Fruit fly (Drosophila melanogaster) whole organism, embryonic: ENCODE measurements around the gene Tango2.
A peak's percentile ranks its signal among the peaks of the same experiment; 100 is the strongest.

Experiments used
- BEAF-32 ChIP-seq: fragments of 200-800 bp; sonication (Bioruptor generic); optimal IDR thresholded peaks from 3 replicates; lab custom pipeline; 2017; ENCODE audit warnings: missing biosample characterization, missing genetic modification characterization, mild to moderate bottlenecking, moderate library complexity, missing genetic modification reagents
- CG10209 ChIP-seq: fragments of 200-800 bp; sonication (Bioruptor generic); optimal IDR thresholded peaks from 3 replicates; lab custom pipeline; 2017; ENCODE audit warnings: missing biosample characterization, mild to moderate bottlenecking, missing genetic modification characterization, missing genetic modification reagents
- CG10462 ChIP-seq: fragments of 200-800 bp; sonication (Bioruptor generic); optimal IDR thresholded peaks from 2 replicates; lab custom pipeline; 2016; ENCODE audit warnings: missing biosample characterization, missing genetic modification characterization
- CG10959 ChIP-seq: fragments of 200-800 bp; sonication (Bioruptor generic); IDR thresholded peaks from 2 replicates; pipeline ENCODE4 v1.3.6; 2022; ENCODE audit warnings: missing biosample characterization, missing genetic modification characterization
- CG11504 ChIP-seq: fragments of 200-800 bp; sonication (Bioruptor generic); optimal IDR thresholded peaks from 3 replicates; lab custom pipeline; 2019; ENCODE audit warnings: missing biosample characterization, mild to moderate bottlenecking, missing genetic modification characterization, moderate library complexity
- CG14710 ChIP-seq: fragments of 200-800 bp; sonication (Bioruptor generic); optimal IDR thresholded peaks from 3 replicates; lab custom pipeline; 2019; ENCODE audit warnings: missing biosample characterization, mild to moderate bottlenecking, missing genetic modification characterization, moderate library complexity
- CG1529 ChIP-seq: fragments of 200-800 bp; sonication (Bioruptor generic); optimal IDR thresholded peaks from 3 replicates; lab custom pipeline; 2018; ENCODE audit warnings: missing biosample characterization, missing genetic modification characterization
- CG16779 ChIP-seq: fragments of 200-800 bp; sonication (Bioruptor generic); IDR thresholded peaks from 2 replicates; pipeline ENCODE4 v1.3.6; 2022; ENCODE audit warnings: missing biosample characterization, missing genetic modification characterization
- CG17829 ChIP-seq: fragments of 200-800 bp; optimal IDR thresholded peaks from 2 replicates; lab custom pipeline; 2019; ENCODE audit warnings: missing biosample characterization, mild to moderate bottlenecking, missing genetic modification characterization, moderate library complexity
- CG2889 ChIP-seq: fragments of 200-800 bp; sonication (Bioruptor generic); IDR thresholded peaks from 3 replicates; pipeline ENCODE4 v1.3.6; 2022; ENCODE audit warnings: missing biosample characterization, missing genetic modification characterization
- CG33557 ChIP-seq: fragments of 200-800 bp; sonication (Bioruptor generic); optimal IDR thresholded peaks from 2 replicates; lab custom pipeline; 2019; ENCODE audit warnings: missing biosample characterization, mild to moderate bottlenecking, missing genetic modification characterization, moderate library complexity
- CG4404 ChIP-seq: fragments of 200-800 bp; sonication (Bioruptor generic); IDR thresholded peaks from 2 replicates; pipeline ENCODE4 v1.3.6; 2022; ENCODE audit warnings: missing biosample characterization, missing genetic modification characterization
- CG9797 ChIP-seq: fragments of 200-800 bp; sonication (Bioruptor generic); optimal IDR thresholded peaks from 3 replicates; lab custom pipeline; 2018; ENCODE audit warnings: missing biosample characterization, mild to moderate bottlenecking, missing genetic modification characterization
- Camta ChIP-seq: fragments of 200-800 bp; sonication (Bioruptor generic); optimal IDR thresholded peaks from 2 replicates; lab custom pipeline; 2016; ENCODE audit warnings: missing biosample characterization, missing genetic modification characterization
- Dek ChIP-seq: fragments of 200-800 bp; sonication (Bioruptor generic); optimal IDR thresholded peaks from 3 replicates; lab custom pipeline; 2019; ENCODE audit warnings: missing biosample characterization, mild to moderate bottlenecking, missing genetic modification characterization, moderate library complexity
- Doc3 ChIP-seq: fragments of 200-800 bp; sonication (Bioruptor generic); IDR thresholded peaks from 3 replicates; pipeline ENCODE4 v1.3.6; 2022; ENCODE audit warnings: missing biosample characterization, missing genetic modification characterization; ENCODE audit not compliant: partially characterized antibody
- GATAe ChIP-seq: fragments of 200-800 bp; sonication (Bioruptor generic); conservative IDR thresholded peaks from 2 replicates; pipeline ENCODE4 v1.3.6; 2022; ENCODE audit warnings: missing biosample characterization, missing genetic modification characterization
- Gug ChIP-seq: fragments of 200-800 bp; sonication (Bioruptor generic); IDR thresholded peaks from 4 replicates; pipeline ENCODE4 v1.3.6; 2022; ENCODE audit warnings: missing biosample characterization, missing genetic modification characterization
- HLH54F ChIP-seq: fragments of 200-800 bp; sonication (Bioruptor generic); optimal IDR thresholded peaks from 3 replicates; lab custom pipeline; 2016; ENCODE audit warnings: missing biosample characterization, missing genetic modification characterization
- Hey ChIP-seq: fragments of 200-800 bp; sonication (Bioruptor generic); optimal IDR thresholded peaks from 3 replicates; lab custom pipeline; 2018; ENCODE audit warnings: missing biosample characterization, mild to moderate bottlenecking, missing genetic modification characterization
- Hr51 ChIP-seq, 2 experiments: fragments of 200-800 bp; sonication (Bioruptor generic); optimal IDR thresholded peaks; 2 replicates in 1 of 2; 3 replicates in 1 of 2; lab custom pipeline; 2016 to 2018; ENCODE audit warnings: missing biosample characterization in 2 of 2, missing genetic modification characterization in 2 of 2, mild to moderate bottlenecking in 1 of 2, moderate library complexity in 1 of 2
- Lim3 ChIP-seq: fragments of 200-800 bp; sonication (Bioruptor generic); IDR thresholded peaks from 2 replicates; pipeline ENCODE4 v1.3.6; 2022; ENCODE audit warnings: missing biosample characterization, missing genetic modification characterization
- Neu2 ChIP-seq: fragments of 200-800 bp; sonication (Bioruptor generic); optimal IDR thresholded peaks from 3 replicates; lab custom pipeline; 2016; ENCODE audit warnings: missing biosample characterization, missing genetic modification characterization, borderline replicate concordance
- Poxn ChIP-seq: fragments of 200-800 bp; sonication (Bioruptor generic); IDR thresholded peaks from 2 replicates; pipeline ENCODE4 v1.3.6; 2022; ENCODE audit warnings: missing biosample characterization, missing genetic modification characterization
- Sry-β ChIP-seq: fragments of 200-800 bp; sonication (Bioruptor generic); optimal IDR thresholded peaks from 2 replicates; lab custom pipeline; 2018; ENCODE audit warnings: missing biosample characterization, mild to moderate bottlenecking, missing genetic modification characterization, moderate library complexity
- Stat92E ChIP-seq, 3 experiments: fragments of >200 bp in 2 of 3; fragments of 200-800 bp in 1 of 3; sonication (Bioruptor generic) in 1 of 3; optimal IDR thresholded peaks; 2 replicates each; lab custom pipeline; 2017 to 2019; ENCODE audit warnings: missing biosample characterization in 3 of 3, missing genetic modification characterization in 3 of 3, mild to moderate bottlenecking in 1 of 3, moderate library complexity in 1 of 3
- Taf1 ChIP-seq: fragments of 200-800 bp; sonication (Bioruptor generic); IDR thresholded peaks from 2 replicates; pipeline ENCODE4 v1.3.6; 2022; ENCODE audit warnings: missing biosample characterization, missing genetic modification characterization
- Xbp1 ChIP-seq: fragments of 200-800 bp; sonication (Bioruptor generic); optimal IDR thresholded peaks from 3 replicates; lab custom pipeline; 2016; ENCODE audit warnings: missing biosample characterization, mild to moderate bottlenecking, missing genetic modification characterization
- ac ChIP-seq: fragments of 200-800 bp; sonication (Bioruptor generic); optimal IDR thresholded peaks from 3 replicates; lab custom pipeline; 2017; ENCODE audit warnings: missing biosample characterization, mild to moderate bottlenecking, missing genetic modification characterization
- az2 ChIP-seq: fragments of 200-800 bp; sonication (Bioruptor generic); optimal IDR thresholded peaks from 3 replicates; lab custom pipeline; 2016; ENCODE audit warnings: missing biosample characterization, missing genetic modification characterization
- bowl ChIP-seq: fragments of 200-800 bp; sonication (Bioruptor generic); IDR thresholded peaks from 2 replicates; pipeline ENCODE4 v1.3.6; 2022; ENCODE audit warnings: missing biosample characterization, missing genetic modification characterization
- br ChIP-seq: fragments of >200 bp; optimal IDR thresholded peaks from 2 replicates; lab custom pipeline; 2017
- esg ChIP-seq: fragments of 200-800 bp; sonication (Bioruptor generic); conservative IDR thresholded peaks from 2 replicates; pipeline ENCODE4 v1.3.6; 2022; ENCODE audit warnings: missing biosample characterization, missing genetic modification characterization
- fd102C ChIP-seq: fragments of 200-800 bp; sonication (Bioruptor generic); optimal IDR thresholded peaks from 2 replicates; lab custom pipeline; 2018; ENCODE audit warnings: missing biosample characterization, mild to moderate bottlenecking, missing genetic modification characterization, moderate library complexity
- gem ChIP-seq: fragments of 200-800 bp; sonication (Bioruptor generic); optimal IDR thresholded peaks from 2 replicates; lab custom pipeline; 2019; ENCODE audit warnings: missing biosample characterization, mild to moderate bottlenecking, missing genetic modification characterization, moderate library complexity
- gfzf ChIP-seq: fragments of 200-800 bp; sonication (Bioruptor generic); optimal IDR thresholded peaks from 2 replicates; lab custom pipeline; 2016; ENCODE audit warnings: missing biosample characterization, mild to moderate bottlenecking, missing genetic modification characterization, moderate library complexity
- hth ChIP-seq: fragments of >200 bp; optimal IDR thresholded peaks from 2 replicates; lab custom pipeline; 2017; ENCODE audit warnings: inconsistent platforms
- lbe ChIP-seq: fragments of 200-800 bp; sonication (Bioruptor generic); optimal IDR thresholded peaks from 2 replicates; lab custom pipeline; 2016; ENCODE audit warnings: missing biosample characterization, mild to moderate bottlenecking, missing genetic modification characterization
- lola ChIP-seq, 3 experiments: fragments of >200 bp in 2 of 3; fragments of 200-800 bp in 1 of 3; sonication (Bioruptor generic) in 1 of 3; optimal IDR thresholded peaks; 2 replicates each; lab custom pipeline; 2017 to 2019; ENCODE audit warnings: missing biosample characterization in 3 of 3, missing genetic modification characterization in 3 of 3, mild to moderate bottlenecking in 1 of 3, moderate library complexity in 1 of 3
- nerfin-1 ChIP-seq: fragments of 200-800 bp; sonication (Bioruptor generic); optimal IDR thresholded peaks from 3 replicates; lab custom pipeline; 2019; ENCODE audit warnings: missing biosample characterization, mild to moderate bottlenecking, missing genetic modification characterization, moderate library complexity
- oc ChIP-seq: fragments of 200-800 bp; sonication (Bioruptor generic); optimal IDR thresholded peaks from 2 replicates; lab custom pipeline; 2018; ENCODE audit warnings: missing biosample characterization, mild to moderate bottlenecking, missing genetic modification characterization, moderate library complexity
- sc ChIP-seq, 3 experiments: fragments of >200 bp in 2 of 3; fragments of 200-800 bp in 1 of 3; sonication (Bioruptor generic) in 1 of 3; optimal IDR thresholded peaks; 2 replicates in 2 of 3; 3 replicates in 1 of 3; lab custom pipeline; 2017; ENCODE audit warnings: mild to moderate bottlenecking in 1 of 3, missing biosample characterization in 1 of 3, missing genetic modification characterization in 1 of 3, missing genetic modification reagents in 1 of 3
- sens-2 ChIP-seq: fragments of 200-800 bp; sonication (Bioruptor generic); IDR thresholded peaks from 2 replicates; pipeline ENCODE4 v1.3.6; 2022; ENCODE audit warnings: missing biosample characterization, missing genetic modification characterization
- sr ChIP-seq: fragments of 200-800 bp; sonication (Bioruptor generic); IDR thresholded peaks from 3 replicates; pipeline ENCODE4 v1.3.6; 2022; ENCODE audit warnings: missing biosample characterization, missing genetic modification characterization
- sug ChIP-seq: fragments of 200-800 bp; optimal IDR thresholded peaks from 2 replicates; lab custom pipeline; 2019; ENCODE audit warnings: missing biosample characterization, mild to moderate bottlenecking, missing genetic modification characterization, moderate library complexity
- tio ChIP-seq: fragments of 200-800 bp; sonication (Bioruptor generic); optimal IDR thresholded peaks from 2 replicates; lab custom pipeline; 2017; ENCODE audit warnings: missing biosample characterization, missing genetic modification characterization, inconsistent platforms
- unpg ChIP-seq: fragments of 200-800 bp; sonication (Bioruptor generic); optimal IDR thresholded peaks from 3 replicates; lab custom pipeline; 2018; ENCODE audit warnings: missing biosample characterization, mild to moderate bottlenecking, missing genetic modification characterization, moderate library complexity
- yki ChIP-seq: fragments of >200 bp; optimal IDR thresholded peaks from 3 replicates; lab custom pipeline; 2018
- zf30C ChIP-seq: fragments of 200-800 bp; sonication (Bioruptor generic); optimal IDR thresholded peaks from 3 replicates; lab custom pipeline; 2018; ENCODE audit warnings: missing biosample characterization, mild to moderate bottlenecking, missing genetic modification characterization

Gene Tango2

dm6 chrX:13634254-13634999 is 17.6 kb downstream of the Tango2 start (continued):
- no peak for TF ChIP-seq CG16779 (GFP tag; lab: Robert Waterston, UW)
- 0 out of 3 replicates have a peak, but pooled peaks have one; percentile 18 for TF ChIP-seq sr
- no peak for TF ChIP-seq lola (GFP tag; optimal IDR thresholded peaks at IDR 0.05; lab: Kevin White, UChicago)
- TF ChIP-seq nerfin-1 (tag; lab: Kevin White, UChicago) = peak; percentile 4
- TF ChIP-seq Gug (GFP tag; lab: Robert Waterston, UW) = peak; percentile 31; the same call in 2 of the 4 replicates
- peak; percentile 14 to 20 for TF ChIP-seq Hr51 (GFP tag; optimal IDR thresholded peaks at IDR 0.05; lab: Kevin White, UChicago)
- TF ChIP-seq Sry-β (GFP tag; lab: Kevin White, UChicago) = no peak
- peak; percentile 63 for TF ChIP-seq CG10209
- no peak for TF ChIP-seq CG10462 (GFP tag; lab: Kevin White, UChicago)
- TF ChIP-seq gem (tag; lab: Kevin White, UChicago) = peak; percentile 33
- no peak for TF ChIP-seq gfzf (GFP tag; lab: Kevin White, UChicago)
- no peak for TF ChIP-seq sc (optimal IDR thresholded peaks at IDR 0.05; lab: Kevin White, UChicago)
- no peak for TF ChIP-seq sc (GFP tag; optimal IDR thresholded peaks at IDR 0.05; lab: Kevin White, UChicago)
- TF ChIP-seq unpg (GFP tag; lab: Kevin White, UChicago) = no peak
- TF ChIP-seq Stat92E (GFP tag; optimal IDR thresholded peaks at IDR 0.05; lab: Kevin White, UChicago) = no peak
- no peak for TF ChIP-seq CG10959 (GFP tag; lab: Robert Waterston, UW)
- TF ChIP-seq esg (GFP tag; lab: Robert Waterston, UW) = 0 out of 2 replicates have a peak, but pooled peaks have one; percentile 17
- no peak for TF ChIP-seq CG4404
- no peak for TF ChIP-seq Lim3 (GFP tag; lab: Robert Waterston, UW)
- TF ChIP-seq CG9797 (GFP tag; lab: Kevin White, UChicago) = no peak
- no peak for TF ChIP-seq Doc3 (GFP tag; lab: Robert Waterston, UW)
- TF ChIP-seq Poxn (GFP tag; lab: Robert Waterston, UW) = no peak
- TF ChIP-seq CG14710 (tag; lab: Kevin White, UChicago) = no peak
- TF ChIP-seq sens-2 (GFP tag; lab: Robert Waterston, UW) = no peak
- no peak for TF ChIP-seq br (lab: Kevin White, UChicago)
- TF ChIP-seq bowl (GFP tag; lab: Robert Waterston, UW) = no peak
- TF ChIP-seq hth (lab: Kevin White, UChicago) = no peak
- no peak for TF ChIP-seq CG17829 (tag; lab: Kevin White, UChicago)
- TF ChIP-seq Taf1 (GFP tag; lab: Robert Waterston, UW) = 0 out of 2 replicates have a peak, but pooled peaks have one; percentile 10
- peak; percentile 25 for TF ChIP-seq Camta (GFP tag; lab: Kevin White, UChicago)
- no peak for TF ChIP-seq tio
- TF ChIP-seq az2 (GFP tag; lab: Kevin White, UChicago) = no peak
- TF ChIP-seq GATAe (GFP tag; lab: Robert Waterston, UW) = no peak
- peak; percentile 63 for TF ChIP-seq sug
- no peak for TF ChIP-seq CG1529 (GFP tag; lab: Kevin White, UChicago)
- TF ChIP-seq ac (GFP tag; lab: Kevin White, UChicago) = peak; percentile 18
- TF ChIP-seq Hey = peak; percentile 59
- peak; percentile 48 for TF ChIP-seq HLH54F (GFP tag; lab: Kevin White, UChicago)
- TF ChIP-seq CG11504 (tag; lab: Kevin White, UChicago) = peak; percentile 33
- no peak for TF ChIP-seq BEAF-32 (GFP tag; lab: Kevin White, UChicago)
- peak; percentile 3 for TF ChIP-seq CG33557
- peak; percentile 7 for TF ChIP-seq lbe (GFP tag; lab: Kevin White, UChicago)
- TF ChIP-seq Xbp1 = no peak
- no peak for TF ChIP-seq Neu2 (GFP tag; lab: Kevin White, UChicago)
- no peak for TF ChIP-seq zf30C
- TF ChIP-seq CG2889 (GFP tag; lab: Robert Waterston, UW) = no peak
- TF ChIP-seq fd102C (GFP tag; lab: Kevin White, UChicago) = no peak
- peak; percentile 39 for TF ChIP-seq Dek (tag; lab: Kevin White, UChicago)
- no peak for TF ChIP-seq yki (lab: Kevin White, UChicago)
- no peak for TF ChIP-seq oc
